Fruit fly (Drosophila melanogaster) whole organism, embryonic: ENCODE results near the gene Ube3a.

Experiments used
- Abd-B ChIP-seq: fragments of 200-800 bp; sonication (Bioruptor generic); optimal IDR thresholded peaks from 2 replicates; lab custom pipeline; 2018; ENCODE audit warnings: missing biosample characterization, mild to moderate bottlenecking, missing genetic modification characterization, moderate library complexity
- Adf1 ChIP-seq: fragments of 200-800 bp; sonication (Bioruptor generic); IDR thresholded peaks from 2 replicates; pipeline ENCODE4 v1.3.6; 2022; ENCODE audit warnings: missing biosample characterization, missing genetic modification characterization
- Aef1 ChIP-seq: fragments of 200-800 bp; sonication (Bioruptor generic); IDR thresholded peaks from 3 replicates; pipeline ENCODE4 v1.3.6; 2022; ENCODE audit warnings: missing biosample characterization, missing genetic modification characterization
- BEAF-32 ChIP-seq: fragments of 200-800 bp; sonication (Bioruptor generic); optimal IDR thresholded peaks from 3 replicates; lab custom pipeline; 2017; ENCODE audit warnings: missing biosample characterization, missing genetic modification characterization, mild to moderate bottlenecking, moderate library complexity, missing genetic modification reagents
- CG12236 ChIP-seq: fragments of 200-800 bp; sonication (Bioruptor generic); optimal IDR thresholded peaks from 2 replicates; lab custom pipeline; 2016; ENCODE audit warnings: missing biosample characterization, missing genetic modification characterization
- CG13123 ChIP-seq: fragments of 200-800 bp; sonication (Bioruptor generic); optimal IDR thresholded peaks from 2 replicates; lab custom pipeline; 2016; ENCODE audit warnings: missing biosample characterization, missing genetic modification characterization
- CG14441 ChIP-seq: fragments of 200-800 bp; sonication (Bioruptor generic); IDR thresholded peaks from 2 replicates; pipeline ENCODE4 v1.3.6; 2022; ENCODE audit warnings: missing biosample characterization, missing genetic modification characterization
- CG1603 ChIP-seq: fragments of 200-800 bp; sonication (Bioruptor generic); optimal IDR thresholded peaks from 2 replicates; lab custom pipeline; 2019; ENCODE audit warnings: missing biosample characterization, mild to moderate bottlenecking, missing genetic modification characterization, moderate library complexity
- CG18262 ChIP-seq: fragments of 200-800 bp; optimal IDR thresholded peaks from 3 replicates; lab custom pipeline; 2019; ENCODE audit warnings: missing biosample characterization, mild to moderate bottlenecking, missing genetic modification characterization, moderate library complexity
- CG18619 ChIP-seq: fragments of 200-800 bp; sonication (Bioruptor generic); optimal IDR thresholded peaks from 3 replicates; lab custom pipeline; 2017; ENCODE audit warnings: missing biosample characterization, mild to moderate bottlenecking, missing genetic modification characterization
- CG30431 ChIP-seq: fragments of 200-800 bp; sonication (Bioruptor generic); optimal IDR thresholded peaks from 2 replicates; lab custom pipeline; 2017; ENCODE audit warnings: missing biosample characterization, missing genetic modification characterization
- CG3163 ChIP-seq: fragments of 200-800 bp; sonication (Bioruptor generic); optimal IDR thresholded peaks from 3 replicates; lab custom pipeline; 2016; ENCODE audit warnings: missing biosample characterization, missing genetic modification characterization
- CG4328 ChIP-seq: fragments of 200-800 bp; sonication (Bioruptor generic); optimal IDR thresholded peaks from 3 replicates; lab custom pipeline; 2017; ENCODE audit warnings: missing biosample characterization, missing genetic modification reagents, missing genetic modification characterization
- CG4617 ChIP-seq: fragments of 200-800 bp; sonication (Bioruptor generic); optimal IDR thresholded peaks from 3 replicates; lab custom pipeline; 2016; ENCODE audit warnings: missing biosample characterization, missing genetic modification characterization, borderline replicate concordance
- CG6791 ChIP-seq: fragments of 200-800 bp; sonication (Bioruptor generic); IDR thresholded peaks from 3 replicates; pipeline ENCODE4 v1.3.6; 2022; ENCODE audit warnings: missing biosample characterization, missing genetic modification characterization; ENCODE audit not compliant: partially characterized antibody
- CG8359 ChIP-seq: fragments of 200-800 bp; sonication (Bioruptor generic); optimal IDR thresholded peaks from 2 replicates; lab custom pipeline; 2017; ENCODE audit warnings: missing biosample characterization, mild to moderate bottlenecking, missing genetic modification characterization, borderline replicate concordance
- D ChIP-seq, 2 experiments: fragments of 200-800 bp in 1 of 2; fragments of >200 bp in 1 of 2; sonication (Bioruptor generic) in 1 of 2; optimal IDR thresholded peaks; 2 replicates in 1 of 2; 3 replicates in 1 of 2; lab custom pipeline; 2017; ENCODE audit warnings: mild to moderate bottlenecking in 1 of 2, missing biosample characterization in 1 of 2, missing genetic modification characterization in 1 of 2, missing genetic modification reagents in 1 of 2
- Dip3 ChIP-seq: fragments of 200-800 bp; sonication (Bioruptor generic); optimal IDR thresholded peaks from 3 replicates; lab custom pipeline; 2016; ENCODE audit warnings: missing biosample characterization, missing genetic modification characterization
- Doc2 ChIP-seq: fragments of 200-800 bp; sonication (Bioruptor generic); IDR thresholded peaks from 2 replicates; pipeline ENCODE4 v1.3.6; 2022; ENCODE audit warnings: missing biosample characterization, missing genetic modification characterization
- ERR ChIP-seq: fragments of 200-800 bp; sonication (Bioruptor generic); optimal IDR thresholded peaks from 2 replicates; lab custom pipeline; 2016; ENCODE audit warnings: missing biosample characterization, missing genetic modification characterization
- HLH3B ChIP-seq: fragments of 200-800 bp; sonication (Bioruptor generic); IDR thresholded peaks from 2 replicates; pipeline ENCODE4 v1.3.6; 2022; ENCODE audit warnings: missing biosample characterization, missing genetic modification characterization
- Lhr ChIP-seq: fragments of 200-800 bp; sonication (Bioruptor generic); optimal IDR thresholded peaks from 3 replicates; lab custom pipeline; 2017; ENCODE audit warnings: mild to moderate bottlenecking, missing biosample characterization, missing genetic modification reagents, missing genetic modification characterization
- Meics ChIP-seq: fragments of 200-800 bp; sonication (Bioruptor generic); optimal IDR thresholded peaks from 2 replicates; lab custom pipeline; 2017; ENCODE audit warnings: missing biosample characterization, mild to moderate bottlenecking, missing genetic modification characterization
- NFAT ChIP-seq: fragments of 200-800 bp; sonication (Bioruptor generic); IDR thresholded peaks from 2 replicates; pipeline ENCODE4 v1.3.6; 2022; ENCODE audit warnings: missing biosample characterization, missing genetic modification characterization
- Nf-YB ChIP-seq: fragments of 200-800 bp; sonication (Bioruptor generic); optimal IDR thresholded peaks from 3 replicates; lab custom pipeline; 2019; ENCODE audit warnings: missing biosample characterization, mild to moderate bottlenecking, missing genetic modification characterization, moderate library complexity
- Six4 ChIP-seq: fragments of 200-800 bp; sonication (Bioruptor generic); optimal IDR thresholded peaks from 2 replicates; lab custom pipeline; 2016; ENCODE audit warnings: missing biosample characterization, missing genetic modification characterization
- Sox102F ChIP-seq: fragments of 200-800 bp; sonication (Bioruptor generic); optimal IDR thresholded peaks from 2 replicates; lab custom pipeline; 2018; ENCODE audit warnings: missing biosample characterization, mild to moderate bottlenecking, missing genetic modification characterization, moderate library complexity
- Xrp1 ChIP-seq: fragments of 200-800 bp; sonication (Bioruptor generic); IDR thresholded peaks from 2 replicates; pipeline ENCODE4 v1.3.6; 2022; ENCODE audit warnings: missing biosample characterization, missing genetic modification characterization
- al ChIP-seq: fragments of 200-800 bp; sonication (Bioruptor generic); IDR thresholded peaks from 2 replicates; pipeline ENCODE4 v1.3.6; 2022; ENCODE audit warnings: missing biosample characterization, missing genetic modification characterization
- ara ChIP-seq: fragments of 200-800 bp; sonication (Bioruptor generic); IDR thresholded peaks from 2 replicates; pipeline ENCODE4 v1.3.6; 2022; ENCODE audit warnings: missing biosample characterization, missing genetic modification characterization
- bcd ChIP-seq: fragments of 200-800 bp; sonication (Bioruptor generic); optimal IDR thresholded peaks from 2 replicates; lab custom pipeline; 2017; ENCODE audit warnings: missing biosample characterization, mild to moderate bottlenecking, missing genetic modification characterization
- cas ChIP-seq: fragments of 200-800 bp; sonication (Bioruptor generic); IDR thresholded peaks from 2 replicates; pipeline ENCODE4 v1.3.6; 2022; ENCODE audit warnings: missing biosample characterization, missing genetic modification characterization
- cato ChIP-seq: fragments of 200-800 bp; sonication (Bioruptor generic); optimal IDR thresholded peaks from 2 replicates; lab custom pipeline; 2016; ENCODE audit warnings: missing biosample characterization, missing genetic modification characterization, borderline replicate concordance
- chm ChIP-seq: fragments of 200-800 bp; sonication (Bioruptor generic); IDR thresholded peaks from 2 replicates; pipeline ENCODE4 v1.3.6; 2022; ENCODE audit warnings: missing biosample characterization, missing genetic modification characterization
- dm ChIP-seq: fragments of 200-800 bp; sonication (Bioruptor generic); optimal IDR thresholded peaks from 3 replicates; lab custom pipeline; 2016; ENCODE audit warnings: missing biosample characterization, missing genetic modification characterization
- dmrt99B ChIP-seq: fragments of 200-800 bp; sonication (Bioruptor generic); optimal IDR thresholded peaks from 2 replicates; lab custom pipeline; 2018; ENCODE audit warnings: missing biosample characterization, mild to moderate bottlenecking, missing genetic modification characterization, moderate library complexity
- jumu ChIP-seq: fragments of 200-800 bp; sonication (Bioruptor generic); optimal IDR thresholded peaks from 3 replicates; lab custom pipeline; 2016; ENCODE audit warnings: missing biosample characterization, missing genetic modification characterization
- kah ChIP-seq: fragments of 200-800 bp; sonication (Bioruptor generic); optimal IDR thresholded peaks from 2 replicates; lab custom pipeline; 2018; ENCODE audit warnings: missing biosample characterization, mild to moderate bottlenecking, missing genetic modification characterization
- klu ChIP-seq: fragments of 200-800 bp; sonication (Bioruptor generic); IDR thresholded peaks from 2 replicates; pipeline ENCODE4 v1.3.6; 2022; ENCODE audit warnings: missing biosample characterization, missing genetic modification characterization
- lab ChIP-seq: fragments of 200-800 bp; sonication (Bioruptor generic); optimal IDR thresholded peaks from 3 replicates; lab custom pipeline; 2017; ENCODE audit warnings: missing biosample characterization, missing genetic modification characterization, mild to moderate bottlenecking, moderate library complexity, missing genetic modification reagents
- lmd ChIP-seq: fragments of 200-800 bp; sonication (Bioruptor generic); IDR thresholded peaks from 2 replicates; pipeline ENCODE4 v1.3.6; 2022; ENCODE audit warnings: missing biosample characterization, missing genetic modification characterization
- nmo ChIP-seq: fragments of 200-800 bp; sonication (Bioruptor generic); optimal IDR thresholded peaks from 2 replicates; lab custom pipeline; 2018; ENCODE audit warnings: missing biosample characterization, mild to moderate bottlenecking, missing genetic modification characterization, moderate library complexity
- pb ChIP-seq: fragments of 200-800 bp; sonication (Bioruptor generic); optimal IDR thresholded peaks from 3 replicates; lab custom pipeline; 2016; ENCODE audit warnings: missing biosample characterization, missing genetic modification characterization
- phol ChIP-seq: fragments of 200-800 bp; sonication (Bioruptor generic); optimal IDR thresholded peaks from 3 replicates; lab custom pipeline; 2018; ENCODE audit warnings: missing biosample characterization, mild to moderate bottlenecking, missing genetic modification characterization, moderate library complexity
- slp2 ChIP-seq: fragments of 200-800 bp; sonication (Bioruptor generic); optimal IDR thresholded peaks from 2 replicates; lab custom pipeline; 2016; ENCODE audit warnings: missing biosample characterization, missing genetic modification characterization
- twi ChIP-seq: fragments of 200-800 bp; optimal IDR thresholded peaks from 2 replicates; lab custom pipeline; 2019; ENCODE audit warnings: missing biosample characterization, mild to moderate bottlenecking, missing genetic modification characterization, moderate library complexity
- zf30C ChIP-seq: fragments of 200-800 bp; sonication (Bioruptor generic); optimal IDR thresholded peaks from 3 replicates; lab custom pipeline; 2018; ENCODE audit warnings: missing biosample characterization, mild to moderate bottlenecking, missing genetic modification characterization
- zfh1 ChIP-seq: fragments of 200-800 bp; sonication (Bioruptor generic); IDR thresholded peaks from 3 replicates; pipeline ENCODE4 v1.3.6; 2022; ENCODE audit warnings: missing biosample characterization, missing genetic modification characterization

The Ube3a gene

DNA sequence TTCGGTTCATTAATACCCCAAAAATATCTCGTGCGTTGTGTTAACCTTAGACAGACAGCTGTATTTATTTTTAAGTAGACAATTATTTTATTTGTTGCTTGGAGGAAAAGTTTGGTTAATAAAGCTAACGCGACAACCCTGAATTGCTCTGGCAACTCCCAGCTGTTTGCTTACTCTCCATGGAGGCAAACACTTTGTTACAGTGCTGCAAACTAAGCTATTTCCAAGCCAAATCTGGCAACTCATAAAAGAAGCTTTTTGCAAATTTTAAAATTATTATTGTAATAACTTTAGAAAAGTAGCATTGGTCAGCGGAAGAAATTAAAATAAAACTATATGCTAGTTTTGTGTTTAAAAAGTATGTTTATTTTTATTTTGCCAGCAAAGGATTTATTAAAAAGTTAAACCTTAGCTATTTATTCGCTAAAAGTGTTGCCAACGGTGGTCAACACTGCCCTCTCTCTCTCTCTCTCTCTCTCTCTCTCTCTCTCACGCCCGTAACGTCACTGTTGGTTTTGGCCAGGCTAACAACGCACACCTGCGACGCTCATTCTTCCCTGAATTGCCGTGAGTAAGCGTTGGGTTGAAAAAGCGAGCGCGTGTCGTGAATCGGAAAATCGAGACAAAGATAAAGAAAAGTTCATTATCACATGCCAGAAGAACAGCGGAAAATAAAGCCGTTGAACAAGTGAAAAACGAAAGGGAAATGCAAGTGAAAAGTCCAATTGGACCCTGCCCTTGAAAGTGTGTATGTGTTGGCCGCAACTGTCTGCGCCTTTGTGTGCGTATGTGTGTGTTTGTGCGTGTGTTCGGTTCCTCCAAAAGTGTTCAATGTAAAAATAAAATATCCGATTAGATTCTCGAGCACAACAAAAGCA, 5.1 kb upstream of the Ube3a start (continued):
- peak; percentile 42 for TF ChIP-seq CG4328 (GFP tag; lab: Kevin White, UChicago)
- peak; percentile 87 for TF ChIP-seq dmrt99B (tag; lab: Kevin White, UChicago)
- peak; percentile 84 for TF ChIP-seq CG18262 (tag; lab: Kevin White, UChicago)
- peak; percentile 93 for TF ChIP-seq lmd
- TF ChIP-seq CG18619, result peak; percentile 85
- TF ChIP-seq slp2 (GFP tag; lab: Kevin White, UChicago), result peak; percentile 83
- TF ChIP-seq ERR, result peak; percentile 76
- TF ChIP-seq CG3163 (GFP tag; lab: Kevin White, UChicago), result peak; percentile 53
- peak; percentile 94 for TF ChIP-seq zfh1 (GFP tag; lab: Robert Waterston, UW)
- peak; percentile 86 for TF ChIP-seq Aef1 (GFP tag; lab: Robert Waterston, UW)
- peak; percentile 93 for TF ChIP-seq HLH3B (GFP tag; lab: Robert Waterston, UW)
- TF ChIP-seq CG1603 (tag; lab: Kevin White, UChicago), result peak; percentile 91
- no peak for TF ChIP-seq zf30C (GFP tag; lab: Kevin White, UChicago)
- peak; percentile 95 for TF ChIP-seq CG14441 (GFP tag; lab: Robert Waterston, UW)
- TF ChIP-seq dm (GFP tag; lab: Kevin White, UChicago), result peak; percentile 9
- TF ChIP-seq Meics (GFP tag; lab: Kevin White, UChicago), result peak; percentile 91
- TF ChIP-seq CG4617 (GFP tag; lab: Kevin White, UChicago), result peak; percentile 63
- TF ChIP-seq CG12236 (GFP tag; lab: Kevin White, UChicago), result peak; percentile 57
- peak; percentile 66 for TF ChIP-seq cato
- peak; percentile 94 for TF ChIP-seq NFAT (GFP tag; lab: Robert Waterston, UW)
- peak; percentile 49 for TF ChIP-seq Lhr (GFP tag; lab: Kevin White, UChicago)
- peak; percentile 64 for TF ChIP-seq Abd-B (GFP tag; lab: Kevin White, UChicago)
- TF ChIP-seq klu (GFP tag; lab: Robert Waterston, UW), result peak; percentile 83
- TF ChIP-seq Six4 (GFP tag; lab: Kevin White, UChicago), result peak; percentile 72
- TF ChIP-seq pb (GFP tag; lab: Kevin White, UChicago), result peak; percentile 86
- no peak for TF ChIP-seq kah (GFP tag; lab: Kevin White, UChicago)
- TF ChIP-seq al, result peak; percentile 91
- TF ChIP-seq phol (tag; lab: Kevin White, UChicago), result peak; percentile 79
- peak; percentile 58 for TF ChIP-seq nmo (GFP tag; lab: Kevin White, UChicago)
- TF ChIP-seq bcd (GFP tag; lab: Kevin White, UChicago), result peak; percentile 84
- TF ChIP-seq Xrp1 (GFP tag; lab: Robert Waterston, UW), result peak; percentile 93
- no peak for TF ChIP-seq BEAF-32 (GFP tag; lab: Kevin White, UChicago)
- TF ChIP-seq jumu (GFP tag; lab: Kevin White, UChicago), result peak; percentile 84
- peak; percentile 84 for TF ChIP-seq CG13123 (GFP tag; lab: Kevin White, UChicago)
- TF ChIP-seq Sox102F (GFP tag; lab: Kevin White, UChicago), result peak; percentile 88
- TF ChIP-seq D (optimal IDR thresholded peaks at IDR 0.05; lab: Kevin White, UChicago), result peak; percentile 84
- TF ChIP-seq D (GFP tag; optimal IDR thresholded peaks at IDR 0.05; lab: Kevin White, UChicago), result peak; percentile 65
- no peak for TF ChIP-seq Doc2 (GFP tag; lab: Robert Waterston, UW)
- peak; percentile 23 for TF ChIP-seq twi (tag; lab: Kevin White, UChicago)
- TF ChIP-seq CG30431 (GFP tag; lab: Kevin White, UChicago), result peak; percentile 70
- peak; percentile 88 for TF ChIP-seq Dip3 (GFP tag; lab: Kevin White, UChicago)
- no peak for TF ChIP-seq CG6791 (GFP tag; lab: Robert Waterston, UW)
- peak; percentile 96 for TF ChIP-seq chm (GFP tag; lab: Robert Waterston, UW)
- TF ChIP-seq Nf-YB (GFP tag; lab: Kevin White, UChicago), result peak; percentile 48
- peak; percentile 97 for TF ChIP-seq lab
- TF ChIP-seq ara (GFP tag; lab: Robert Waterston, UW), result peak; percentile 94
- peak; percentile 69 for TF ChIP-seq Adf1 (GFP tag; lab: Robert Waterston, UW)
- TF ChIP-seq CG8359 (GFP tag; lab: Kevin White, UChicago), result peak; percentile 48
- peak; percentile 91 for TF ChIP-seq cas (GFP tag; lab: Robert Waterston, UW)
